Fruit fly (Drosophila melanogaster) whole organism, prepupa: ENCODE data around the gene Etl1.

Experiments
- Blimp-1 ChIP-seq: fragments of 200-800 bp; sonication (Bioruptor generic); optimal IDR thresholded peaks from 3 replicates; lab custom pipeline; 2017; ENCODE audit warnings: missing biosample characterization, missing genetic modification characterization, mild to moderate bottlenecking, moderate library complexity, missing genetic modification reagents
- CG10631 ChIP-seq: fragments of 200-800 bp; sonication (Bioruptor generic); optimal IDR thresholded peaks from 2 replicates; lab custom pipeline; 2016; ENCODE audit warnings: missing biosample characterization, missing genetic modification characterization
- CG10669 ChIP-seq: fragments of 200-800 bp; sonication (Bioruptor generic); optimal IDR thresholded peaks from 3 replicates; lab custom pipeline; 2018; ENCODE audit warnings: missing biosample characterization, mild to moderate bottlenecking, missing genetic modification characterization, moderate library complexity
- CG11294 ChIP-seq: fragments of 200-800 bp; sonication (Bioruptor generic); IDR thresholded peaks from 2 replicates; pipeline ENCODE4 v1.3.6; 2022; ENCODE audit warnings: missing biosample characterization, missing genetic modification characterization
- CG11902 ChIP-seq: fragments of 200-800 bp; sonication (Bioruptor generic); optimal IDR thresholded peaks from 3 replicates; lab custom pipeline; 2016; ENCODE audit warnings: missing biosample characterization, missing genetic modification characterization
- CG15336 ChIP-seq: fragments of 200-800 bp; sonication (Bioruptor generic); IDR thresholded peaks from 2 replicates; pipeline ENCODE4 v1.3.6; 2022; ENCODE audit warnings: missing biosample characterization, missing genetic modification characterization
- CG1621 ChIP-seq: fragments of 200-800 bp; sonication (Bioruptor generic); optimal IDR thresholded peaks from 3 replicates; lab custom pipeline; 2018; ENCODE audit warnings: missing biosample characterization, mild to moderate bottlenecking, missing genetic modification characterization
- CG16779 ChIP-seq: fragments of 200-800 bp; sonication (Bioruptor generic); optimal IDR thresholded peaks from 3 replicates; lab custom pipeline; 2017; ENCODE audit warnings: missing biosample characterization, mild to moderate bottlenecking, missing genetic modification characterization
- CG3032 ChIP-seq: fragments of 200-800 bp; optimal IDR thresholded peaks from 2 replicates; lab custom pipeline; 2019; ENCODE audit warnings: missing biosample characterization, mild to moderate bottlenecking, missing genetic modification characterization, moderate library complexity
- CG31627 ChIP-seq: fragments of 200-800 bp; sonication (Bioruptor generic); optimal IDR thresholded peaks from 3 replicates; lab custom pipeline; 2016; ENCODE audit warnings: missing biosample characterization, missing genetic modification characterization
- CG32006 ChIP-seq: fragments of 200-800 bp; sonication (Bioruptor generic); optimal IDR thresholded peaks from 3 replicates; lab custom pipeline; 2017; ENCODE audit warnings: missing biosample characterization, mild to moderate bottlenecking, missing genetic modification characterization
- CG34406 ChIP-seq: fragments of 200-800 bp; sonication (Bioruptor generic); optimal IDR thresholded peaks from 3 replicates; lab custom pipeline; 2016; ENCODE audit warnings: missing biosample characterization, missing genetic modification characterization
- CG3919 ChIP-seq: fragments of 200-800 bp; sonication (Bioruptor generic); optimal IDR thresholded peaks from 3 replicates; lab custom pipeline; 2016; ENCODE audit warnings: missing biosample characterization, missing genetic modification characterization
- CG4318 ChIP-seq: fragments of 200-800 bp; sonication (Bioruptor generic); optimal IDR thresholded peaks from 3 replicates; lab custom pipeline; 2017; ENCODE audit warnings: missing biosample characterization, mild to moderate bottlenecking, missing genetic modification characterization
- CG6163 ChIP-seq: fragments of 200-800 bp; sonication (Bioruptor generic); IDR thresholded peaks from 3 replicates; pipeline ENCODE4 v1.3.6; 2022; ENCODE audit warnings: missing biosample characterization, missing genetic modification characterization
- CG6276 ChIP-seq: fragments of 200-800 bp; sonication (Bioruptor generic); optimal IDR thresholded peaks from 2 replicates; lab custom pipeline; 2017; ENCODE audit warnings: missing biosample characterization, mild to moderate bottlenecking, missing genetic modification characterization
- CG6792 ChIP-seq: fragments of 200-800 bp; sonication (Bioruptor generic); optimal IDR thresholded peaks from 3 replicates; lab custom pipeline; 2016; ENCODE audit warnings: missing biosample characterization, missing genetic modification characterization
- CG6808 ChIP-seq: fragments of 200-800 bp; sonication (Bioruptor generic); optimal IDR thresholded peaks from 3 replicates; lab custom pipeline; 2017; ENCODE audit warnings: missing biosample characterization, missing genetic modification characterization, mild to moderate bottlenecking, moderate library complexity, missing genetic modification reagents
- CG6854 ChIP-seq: fragments of 200-800 bp; sonication (Bioruptor generic); optimal IDR thresholded peaks from 2 replicates; lab custom pipeline; 2017; ENCODE audit warnings: missing biosample characterization, mild to moderate bottlenecking, missing genetic modification characterization
- CG7368 ChIP-seq: fragments of 200-800 bp; sonication (Bioruptor generic); optimal IDR thresholded peaks from 3 replicates; lab custom pipeline; 2016; ENCODE audit warnings: missing biosample characterization, missing genetic modification characterization
- CG8119 ChIP-seq: fragments of 200-800 bp; sonication (Bioruptor generic); IDR thresholded peaks from 3 replicates; pipeline ENCODE4 v1.3.6; 2022; ENCODE audit warnings: missing biosample characterization, missing genetic modification characterization
- CG8319 ChIP-seq: fragments of 200-800 bp; sonication (Bioruptor generic); optimal IDR thresholded peaks from 3 replicates; lab custom pipeline; 2016; ENCODE audit warnings: missing biosample characterization, missing genetic modification characterization
- CG8632 ChIP-seq: fragments of 200-800 bp; sonication (Bioruptor generic); optimal IDR thresholded peaks from 3 replicates; lab custom pipeline; 2016; ENCODE audit warnings: missing biosample characterization, missing genetic modification characterization
- CG9139 ChIP-seq: fragments of 200-800 bp; sonication (Bioruptor generic); optimal IDR thresholded peaks from 3 replicates; lab custom pipeline; 2017; ENCODE audit warnings: missing biosample characterization, mild to moderate bottlenecking, missing genetic modification characterization
- Eip75B ChIP-seq: fragments of 200-800 bp; sonication (Bioruptor generic); optimal IDR thresholded peaks from 3 replicates; lab custom pipeline; 2016; ENCODE audit warnings: missing biosample characterization, missing genetic modification characterization
- Eip78C ChIP-seq: fragments of 200-800 bp; sonication (Bioruptor generic); peaks from one replicate; lab custom pipeline; 2016; ENCODE audit warnings: missing biosample characterization, missing genetic modification characterization
- Eip93F ChIP-seq: fragments of 200-800 bp; sonication (Bioruptor generic); optimal IDR thresholded peaks from 2 replicates; lab custom pipeline; 2016; ENCODE audit warnings: missing biosample characterization, mild to moderate bottlenecking, missing genetic modification characterization
- Ets21C ChIP-seq: fragments of 200-800 bp; sonication (Bioruptor generic); optimal IDR thresholded peaks from 3 replicates; lab custom pipeline; 2016; ENCODE audit warnings: missing biosample characterization, missing genetic modification characterization
- Ets96B ChIP-seq: fragments of 200-800 bp; optimal IDR thresholded peaks from 2 replicates; lab custom pipeline; 2019; ENCODE audit warnings: missing biosample characterization, mild to moderate bottlenecking, missing genetic modification characterization, moderate library complexity
- Gug ChIP-seq: fragments of 200-800 bp; sonication (Bioruptor generic); IDR thresholded peaks from 2 replicates; pipeline ENCODE4 v1.3.6; 2022; ENCODE audit warnings: missing biosample characterization, missing genetic modification characterization
- Hr38 ChIP-seq: sonication (Bioruptor generic); optimal IDR thresholded peaks from 2 replicates; lab custom pipeline; 2016; ENCODE audit warnings: missing biosample characterization, missing genetic modification characterization
- Hr39 ChIP-seq: fragments of 200-800 bp; sonication (Bioruptor generic); optimal IDR thresholded peaks from 2 replicates; lab custom pipeline; 2016; ENCODE audit warnings: missing biosample characterization, missing genetic modification characterization
- Hr4 ChIP-seq: fragments of 200-800 bp; sonication (Bioruptor generic); optimal IDR thresholded peaks from 3 replicates; lab custom pipeline; 2016; ENCODE audit warnings: missing biosample characterization, missing genetic modification characterization
- Lpt ChIP-seq: fragments of 200-800 bp; sonication (Bioruptor generic); optimal IDR thresholded peaks from 3 replicates; lab custom pipeline; 2016; ENCODE audit warnings: missing biosample characterization, missing genetic modification characterization
- Met ChIP-seq: fragments of 200-800 bp; sonication (Bioruptor generic); optimal IDR thresholded peaks from 3 replicates; lab custom pipeline; 2016; ENCODE audit warnings: missing biosample characterization, missing genetic modification characterization
- Smox ChIP-seq: fragments of 200-800 bp; sonication (Bioruptor generic); optimal IDR thresholded peaks from 3 replicates; lab custom pipeline; 2016; ENCODE audit warnings: missing biosample characterization, missing genetic modification characterization
- Sox102F ChIP-seq: fragments of 200-800 bp; sonication (Bioruptor generic); optimal IDR thresholded peaks from 2 replicates; lab custom pipeline; 2016; ENCODE audit warnings: missing biosample characterization, mild to moderate bottlenecking, missing genetic modification characterization
- Sox14 ChIP-seq: fragments of 200-800 bp; sonication (Bioruptor generic); optimal IDR thresholded peaks from 3 replicates; lab custom pipeline; 2016; ENCODE audit warnings: missing biosample characterization, missing genetic modification characterization
- Sox15 ChIP-seq: fragments of 200-800 bp; sonication (Bioruptor generic); optimal IDR thresholded peaks from 3 replicates; lab custom pipeline; 2016; ENCODE audit warnings: missing biosample characterization, missing genetic modification characterization
- achi ChIP-seq: fragments of 200-800 bp; sonication (Bioruptor generic); optimal IDR thresholded peaks from 3 replicates; lab custom pipeline; 2016; ENCODE audit warnings: missing biosample characterization, missing genetic modification characterization
- acj6 ChIP-seq: fragments of 200-800 bp; sonication (Bioruptor generic); optimal IDR thresholded peaks from 3 replicates; lab custom pipeline; 2016; ENCODE audit warnings: missing biosample characterization, missing genetic modification characterization
- cyc ChIP-seq: fragments of 200-800 bp; sonication (Bioruptor generic); optimal IDR thresholded peaks from 3 replicates; lab custom pipeline; 2016; ENCODE audit warnings: missing biosample characterization, missing genetic modification characterization
- dac ChIP-seq: fragments of 200-800 bp; sonication (Bioruptor generic); optimal IDR thresholded peaks from 2 replicates; lab custom pipeline; 2017; ENCODE audit warnings: missing biosample characterization, mild to moderate bottlenecking, missing genetic modification characterization
- esn ChIP-seq: fragments of 200-800 bp; sonication (Bioruptor generic); optimal IDR thresholded peaks from 2 replicates; lab custom pipeline; 2016; ENCODE audit warnings: missing biosample characterization, mild to moderate bottlenecking, missing genetic modification characterization, moderate library complexity
- fd59A ChIP-seq: fragments of 200-800 bp; sonication (Bioruptor generic); optimal IDR thresholded peaks from 2 replicates; lab custom pipeline; 2017; ENCODE audit warnings: missing biosample characterization, mild to moderate bottlenecking, missing genetic modification characterization, missing genetic modification reagents
- fd85E ChIP-seq: fragments of 200-800 bp; sonication (Bioruptor generic); optimal IDR thresholded peaks from 3 replicates; lab custom pipeline; 2016; ENCODE audit warnings: missing biosample characterization, missing genetic modification characterization
- lz ChIP-seq: fragments of 200-800 bp; sonication (Bioruptor generic); optimal IDR thresholded peaks from 3 replicates; lab custom pipeline; 2016; ENCODE audit warnings: missing biosample characterization, missing genetic modification characterization
- net ChIP-seq: fragments of 200-800 bp; sonication (Bioruptor generic); optimal IDR thresholded peaks from 3 replicates; lab custom pipeline; 2016; ENCODE audit warnings: missing biosample characterization, missing genetic modification characterization
- pdm3 ChIP-seq: fragments of 200-800 bp; sonication (Bioruptor generic); optimal IDR thresholded peaks from 3 replicates; lab custom pipeline; 2016; ENCODE audit warnings: missing biosample characterization, missing genetic modification characterization
- svp ChIP-seq: fragments of 200-800 bp; sonication (Bioruptor generic); peaks from one replicate; lab custom pipeline; 2016; ENCODE audit warnings: missing biosample characterization, missing genetic modification characterization
- topi ChIP-seq: fragments of 200-800 bp; sonication (Bioruptor generic); optimal IDR thresholded peaks from 3 replicates; lab custom pipeline; 2016; ENCODE audit warnings: missing biosample characterization, missing genetic modification characterization
- vri ChIP-seq: fragments of 200-800 bp; sonication (Bioruptor generic); optimal IDR thresholded peaks from 3 replicates; lab custom pipeline; 2016; ENCODE audit warnings: missing biosample characterization, mild to moderate bottlenecking, missing genetic modification characterization

Etl1 gene

dm6 chr2L:9907320-9908256, 4.8 kb downstream of the Etl1 start:
- TF ChIP-seq Met (GFP tag; lab: Kevin White, UChicago) = no peak
- TF ChIP-seq CG6163 (GFP tag; lab: Robert Waterston, UW) = peak; percentile 47; the same call in 2 of the 3 replicates
- TF ChIP-seq dac (GFP tag; lab: Kevin White, UChicago) = no peak
- TF ChIP-seq Sox14 (GFP tag; lab: Kevin White, UChicago) = no peak
- peak; percentile 29 for TF ChIP-seq CG6808
- TF ChIP-seq CG9139 (GFP tag; lab: Kevin White, UChicago) = no peak
- no peak for TF ChIP-seq Lpt (GFP tag; lab: Kevin White, UChicago)
- TF ChIP-seq svp (GFP tag; lab: Kevin White, UChicago) = no peak
- no peak for TF ChIP-seq lz (GFP tag; lab: Kevin White, UChicago)
- TF ChIP-seq CG6854 (GFP tag; lab: Kevin White, UChicago) = no peak
- no peak for TF ChIP-seq CG15336 (GFP tag; lab: Robert Waterston, UW)
- TF ChIP-seq fd85E (GFP tag; lab: Kevin White, UChicago) = no peak
- no peak for TF ChIP-seq Smox (GFP tag; lab: Kevin White, UChicago)
- TF ChIP-seq CG10631 (GFP tag; lab: Kevin White, UChicago) = no peak
- no peak for TF ChIP-seq CG4318 (GFP tag; lab: Kevin White, UChicago)
- TF ChIP-seq Eip93F (GFP tag; lab: Kevin White, UChicago) = no peak
- TF ChIP-seq CG34406 (GFP tag; lab: Kevin White, UChicago) = no peak
- no peak for TF ChIP-seq pdm3 (GFP tag; lab: Kevin White, UChicago)
- TF ChIP-seq CG32006 = no peak
- no peak for TF ChIP-seq Gug
- no peak for TF ChIP-seq topi (GFP tag; lab: Kevin White, UChicago)
- no peak for TF ChIP-seq CG11902 (GFP tag; lab: Kevin White, UChicago)
- no peak for TF ChIP-seq CG3032 (tag; lab: Kevin White, UChicago)
- no peak for TF ChIP-seq Ets21C (GFP tag; lab: Kevin White, UChicago)
- peak; percentile 2 for TF ChIP-seq CG10669 (GFP tag; lab: Kevin White, UChicago)
- no peak for TF ChIP-seq cyc (GFP tag; lab: Kevin White, UChicago)
- no peak for TF ChIP-seq Blimp-1 (GFP tag; lab: Kevin White, UChicago)
- TF ChIP-seq CG7368 = no peak
- TF ChIP-seq CG3919 (GFP tag; lab: Kevin White, UChicago) = peak; percentile 5
- peak; percentile 76 for TF ChIP-seq Eip78C (GFP tag; lab: Kevin White, UChicago)
- TF ChIP-seq Ets96B (tag; lab: Kevin White, UChicago) = no peak
- TF ChIP-seq CG8319 (GFP tag; lab: Kevin White, UChicago) = no peak
- no peak for TF ChIP-seq Eip75B
- TF ChIP-seq Sox15 (GFP tag; lab: Kevin White, UChicago) = no peak
- TF ChIP-seq CG11294 (GFP tag; lab: Robert Waterston, UW) = no peak
- no peak for TF ChIP-seq CG16779
- no peak for TF ChIP-seq esn (GFP tag; lab: Kevin White, UChicago)
- no peak for TF ChIP-seq net (GFP tag; lab: Kevin White, UChicago)
- TF ChIP-seq fd59A (GFP tag; lab: Kevin White, UChicago) = no peak
- no peak for TF ChIP-seq CG6276
- TF ChIP-seq CG31627 (GFP tag; lab: Kevin White, UChicago) = no peak
- no peak for TF ChIP-seq Hr39 (GFP tag; lab: Kevin White, UChicago)
- peak; percentile 38 for TF ChIP-seq CG1621 (tag; lab: Kevin White, UChicago)
- TF ChIP-seq CG8119 (GFP tag; lab: Robert Waterston, UW) = no peak
- TF ChIP-seq Hr4 = no peak
- no peak for TF ChIP-seq CG6792 (GFP tag; lab: Kevin White, UChicago)
- TF ChIP-seq achi (GFP tag; lab: Kevin White, UChicago) = no peak
- no peak for TF ChIP-seq acj6
- no peak for TF ChIP-seq CG8632 (GFP tag; lab: Kevin White, UChicago)
- no peak for TF ChIP-seq Sox102F (GFP tag; lab: Kevin White, UChicago)
- TF ChIP-seq vri (GFP tag; lab: Kevin White, UChicago) = no peak
- TF ChIP-seq Hr38 (GFP tag; lab: Kevin White, UChicago) = no peak
